Worm (Caenorhabditis elegans): Measurements from ENCODE around the gene F11C1.7.

Gene F11C1.7

DNA sequence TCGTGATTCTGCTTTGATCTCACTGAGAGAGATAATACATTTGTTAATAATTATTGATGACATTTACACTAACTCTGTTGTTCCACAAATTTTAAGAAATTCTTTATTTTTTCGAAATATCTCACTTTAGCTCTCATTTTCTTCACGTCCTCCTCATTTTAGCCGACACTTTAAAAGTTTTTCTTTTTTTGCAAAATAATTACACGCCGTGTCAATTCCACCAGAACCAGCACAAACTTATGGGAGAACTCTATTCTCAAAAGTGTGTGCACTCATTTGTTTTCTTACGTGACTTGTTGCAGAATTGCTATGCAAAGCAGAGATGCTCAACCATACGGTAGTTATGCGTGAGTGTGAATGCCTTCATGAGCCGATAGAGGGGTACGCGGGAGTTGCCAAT, 24.0 kb upstream of the F11C1.7 start, which contains the start of gene frpr-2:
Gene frpr-2, plus strand, starts transcription at position 301 of the 400 bp plus-strand sequence.
- TF ChIP-seq sea-1 (GFP tag; conservative IDR thresholded peaks at IDR 0.05) (no peak), pes-1 (GFP tag; IDR thresholded peaks at IDR 0.05) (no peak), ceh-13 (GFP tag; optimal IDR thresholded peaks at IDR 0.05) (no peak), tra-4 (tag; optimal IDR thresholded peaks at IDR 0.05) (no peak), tbx-11 (GFP tag; IDR thresholded peaks at IDR 0.05) (no peak), F13C5.2 (tag; optimal IDR thresholded peaks at IDR 0.05) (no peak), ceh-36 (tag; optimal IDR thresholded peaks at IDR 0.05) (no peak), tbx-37 (GFP tag; conservative IDR thresholded peaks at IDR 0.05) (no peak), aly-1 (tag; optimal IDR thresholded peaks at IDR 0.05) (no peak), flt-1 (GFP tag; IDR thresholded peaks at IDR 0.05) (no peak), ama-1 (optimal IDR thresholded peaks at IDR 0.05) (no peak), ets-7 (tag; optimal IDR thresholded peaks at IDR 0.05) (no peak), hmbx-1 (tag; optimal IDR thresholded peaks at IDR 0.05) (no peak)

DNA sequence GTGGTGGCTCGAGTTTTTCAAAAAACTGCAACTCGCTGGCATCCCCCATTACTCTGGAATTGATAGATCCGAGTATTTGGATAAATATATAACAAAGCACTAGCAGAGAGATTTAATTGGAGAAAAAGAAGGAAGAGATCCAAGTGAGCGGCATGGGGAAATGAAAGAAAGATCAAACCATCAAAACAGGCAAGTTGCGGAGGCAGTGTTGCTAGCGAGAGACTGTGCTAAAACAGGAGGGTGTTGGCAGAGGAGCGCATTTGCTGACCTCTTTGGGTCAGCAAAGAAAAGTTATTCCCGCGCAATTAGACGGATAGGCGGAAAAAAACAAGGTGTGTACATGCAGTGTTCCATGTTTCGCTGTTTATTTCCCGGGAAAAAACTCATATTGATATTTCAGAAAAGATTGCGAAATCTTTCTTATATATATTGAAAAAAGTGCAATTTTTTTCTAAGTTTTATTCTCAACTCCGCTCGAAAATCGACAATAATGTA, 13.5 kb upstream of the F11C1.7 start, which contains the start of gene ppk-3:
Gene ppk-3, minus strand, starts transcription at position 51 of the 495 bp plus-strand sequence.
- TF ChIP-seq ama-1 (optimal IDR thresholded peaks at IDR 0.05) (no peak), tra-4 (tag; optimal IDR thresholded peaks at IDR 0.05) (no peak), F13C5.2 (tag; optimal IDR thresholded peaks at IDR 0.05) (peak; percentile 32)

- TF ChIP-seq F13C5.2 (tag; optimal IDR thresholded peaks at IDR 0.05) (no peak), ets-7 (tag; optimal IDR thresholded peaks at IDR 0.05) (no peak), sea-1 (GFP tag; conservative IDR thresholded peaks at IDR 0.05) (no peak), ceh-13 (GFP tag; optimal IDR thresholded peaks at IDR 0.05) (no peak), pes-1 (GFP tag; IDR thresholded peaks at IDR 0.05) (no peak), flt-1 (GFP tag; IDR thresholded peaks at IDR 0.05) (no peak), ceh-36 (tag; optimal IDR thresholded peaks at IDR 0.05) (no peak), B0310.2 (tag; optimal IDR thresholded peaks at IDR 0.05) (no peak), scrt-1 (GFP tag; IDR thresholded peaks at IDR 0.05) (no peak), hnd-1 (tag; optimal IDR thresholded peaks at IDR 0.05) (no peak), tbx-37 (GFP tag; conservative IDR thresholded peaks at IDR 0.05) (no peak), ama-1 (optimal IDR thresholded peaks at IDR 0.05) (no peak), tbx-11 (GFP tag; IDR thresholded peaks at IDR 0.05) (no peak)
These were observed 12.4 kb upstream of the F11C1.7 start, which contains the start of the genes F11C1.4 and F11C1.10 for ce11 chrX:12976774-12977173. Gene F11C1.4, plus strand, starts transcription at chrX:12977074. Gene F11C1.10, plus strand, starts transcription at chrX:12977082.

- TF ChIP-seq sea-1 (GFP tag; conservative IDR thresholded peaks at IDR 0.05) (no peak), flt-1 (GFP tag; IDR thresholded peaks at IDR 0.05) (no peak), hmg-4 (GFP tag; optimal IDR thresholded peaks at IDR 0.05) (no peak), hnd-1 (tag; optimal IDR thresholded peaks at IDR 0.05) (no peak), tbx-37 (GFP tag; conservative IDR thresholded peaks at IDR 0.05) (no peak), F13C5.2 (tag; optimal IDR thresholded peaks at IDR 0.05) (no peak), tbx-11 (GFP tag; IDR thresholded peaks at IDR 0.05) (no peak), tra-4 (tag; optimal IDR thresholded peaks at IDR 0.05) (no peak)
These were observed 11.7 kb upstream of the F11C1.7 start, which contains the start of gene F11C1.9 for ce11 chrX:12977451-12977850. Gene F11C1.9, minus strand, starts transcription at chrX:12977551.

DNA sequence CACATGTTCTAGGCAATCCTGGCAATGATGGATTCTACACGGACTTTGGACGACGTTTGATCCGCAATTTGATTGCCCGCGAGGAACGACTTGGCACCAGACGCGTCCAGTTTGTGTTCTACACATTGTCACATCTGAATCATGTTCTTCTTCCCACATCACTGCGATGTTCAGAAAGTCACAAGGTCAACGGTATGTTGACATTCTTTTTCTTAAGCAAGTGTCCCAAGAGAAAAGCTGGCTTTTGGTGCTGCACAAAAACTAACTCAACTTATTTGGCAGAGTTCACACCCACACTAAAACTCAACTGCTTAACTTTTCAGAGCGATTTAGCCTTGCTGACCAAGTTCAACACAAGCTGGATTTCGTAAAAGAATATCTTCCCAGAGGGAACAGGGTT, 10.6 kb upstream of the F11C1.7 start:
- TF ChIP-seq aly-1 (tag; optimal IDR thresholded peaks at IDR 0.05) (no peak), pes-1 (GFP tag; IDR thresholded peaks at IDR 0.05) (no peak), ama-1 (optimal IDR thresholded peaks at IDR 0.05) (no peak), sea-1 (GFP tag; conservative IDR thresholded peaks at IDR 0.05) (no peak), F13C5.2 (tag; optimal IDR thresholded peaks at IDR 0.05) (no peak), hmg-4 (GFP tag; optimal IDR thresholded peaks at IDR 0.05) (no peak), tra-4 (tag; optimal IDR thresholded peaks at IDR 0.05) (no peak), ets-7 (tag; optimal IDR thresholded peaks at IDR 0.05) (no peak), flt-1 (GFP tag; IDR thresholded peaks at IDR 0.05) (no peak), scrt-1 (GFP tag; IDR thresholded peaks at IDR 0.05) (no peak), tbx-37 (GFP tag; conservative IDR thresholded peaks at IDR 0.05) (no peak), ceh-13 (GFP tag; optimal IDR thresholded peaks at IDR 0.05) (no peak), B0310.2 (tag; optimal IDR thresholded peaks at IDR 0.05) (no peak), ceh-36 (tag; optimal IDR thresholded peaks at IDR 0.05) (no peak), hnd-1 (tag; optimal IDR thresholded peaks at IDR 0.05) (no peak), hmbx-1 (tag; optimal IDR thresholded peaks at IDR 0.05) (no peak), tbx-11 (GFP tag; IDR thresholded peaks at IDR 0.05) (no peak)

- TF ChIP-seq ama-1 (optimal IDR thresholded peaks at IDR 0.05) = no peak
- TF ChIP-seq tbx-11 (GFP tag; IDR thresholded peaks at IDR 0.05) = no peak
- TF ChIP-seq B0310.2 (tag; optimal IDR thresholded peaks at IDR 0.05) = no peak
- no peak for TF ChIP-seq F13C5.2 (tag; optimal IDR thresholded peaks at IDR 0.05)
- no peak for TF ChIP-seq scrt-1 (GFP tag; IDR thresholded peaks at IDR 0.05)
- TF ChIP-seq tra-4 (tag; optimal IDR thresholded peaks at IDR 0.05) = no peak
- TF ChIP-seq ceh-36 (tag; optimal IDR thresholded peaks at IDR 0.05) = no peak
- TF ChIP-seq sea-1 (GFP tag; conservative IDR thresholded peaks at IDR 0.05) = no peak
- no peak for TF ChIP-seq ets-7 (tag; optimal IDR thresholded peaks at IDR 0.05)
- TF ChIP-seq ceh-13 (GFP tag; optimal IDR thresholded peaks at IDR 0.05) = no peak
- TF ChIP-seq hmbx-1 (tag; optimal IDR thresholded peaks at IDR 0.05) = no peak
- no peak for TF ChIP-seq flt-1 (GFP tag; IDR thresholded peaks at IDR 0.05)
- TF ChIP-seq tbx-37 (GFP tag; conservative IDR thresholded peaks at IDR 0.05) = no peak
- no peak for TF ChIP-seq pes-1 (GFP tag; IDR thresholded peaks at IDR 0.05)
- no peak for TF ChIP-seq aly-1 (tag; optimal IDR thresholded peaks at IDR 0.05)
These were observed 9.4 kb upstream of the F11C1.7 start for ce11 chrX:12979747-12980146.

DNA sequence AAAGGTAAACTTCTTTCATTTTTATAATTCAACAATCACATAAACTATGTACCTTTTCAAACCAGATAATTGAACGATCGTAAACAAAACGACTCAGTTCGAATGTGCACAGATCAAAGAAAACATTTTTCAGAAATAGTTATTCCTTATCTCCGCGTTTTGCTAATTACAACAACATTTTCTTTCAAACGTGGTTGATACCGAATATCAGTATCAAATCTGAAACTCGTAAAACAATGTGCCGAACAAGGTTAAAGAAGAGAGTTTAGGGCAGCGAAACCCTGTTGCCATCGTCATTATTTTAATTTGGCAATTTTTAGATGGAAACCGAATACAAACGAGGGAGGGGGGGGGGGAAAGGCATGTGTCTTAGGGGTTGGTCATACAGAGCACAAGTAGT, 7.8 kb upstream of the F11C1.7 start, which contains the start of gene scav-4:
Gene scav-4, plus strand, starts transcription at position 383 of the 400 bp plus-strand sequence.
- TF ChIP-seq tra-4 (tag; optimal IDR thresholded peaks at IDR 0.05) (no peak), tbx-37 (GFP tag; conservative IDR thresholded peaks at IDR 0.05) (no peak), sea-1 (GFP tag; conservative IDR thresholded peaks at IDR 0.05) (no peak), hmbx-1 (tag; optimal IDR thresholded peaks at IDR 0.05) (no peak)

DNA sequence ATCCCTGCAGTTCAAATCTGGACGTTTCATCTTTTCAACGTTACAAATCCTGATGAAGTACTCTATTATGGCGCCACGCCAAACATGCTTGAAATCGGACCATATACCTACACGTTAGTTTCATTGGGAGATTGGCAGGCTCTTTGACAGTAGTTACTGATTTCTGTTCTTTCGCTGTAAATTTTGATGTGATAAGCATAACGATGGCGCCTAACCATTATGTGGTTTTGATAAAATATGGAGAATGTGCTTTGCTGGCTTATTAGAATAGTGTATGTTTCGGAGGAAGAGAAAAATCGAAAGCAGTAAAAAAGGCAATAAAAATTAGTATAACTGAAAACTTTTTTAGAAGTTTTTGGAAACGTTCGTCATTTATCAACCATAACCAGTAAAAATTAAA, 6.4 kb upstream of the F11C1.7 start:
- no peak for TF ChIP-seq ama-1 (optimal IDR thresholded peaks at IDR 0.05)

All from whole organism, early embryonic.